Worm (Caenorhabditis elegans) whole organism, early embryonic: ENCODE measurements around the gene H39E20.1.

Experiments used
- B0310.2 ChIP-seq: sonication (generic microtip); optimal IDR thresholded peaks from 2 replicates; lab custom pipeline; 2016; ENCODE audit warnings: mild to moderate bottlenecking, missing genetic modification characterization, missing compliant biosample characterization
- F13C5.2 ChIP-seq: sonication (generic microtip); optimal IDR thresholded peaks from 2 replicates; lab custom pipeline; 2017; ENCODE audit warnings: mild to moderate bottlenecking, missing genetic modification characterization, inconsistent platforms, missing compliant biosample characterization
- aly-1 ChIP-seq: sonication (generic microtip); optimal IDR thresholded peaks from 2 replicates; lab custom pipeline; 2016; ENCODE audit warnings: missing genetic modification characterization, missing compliant biosample characterization
- ama-1 ChIP-seq: fragments of 150-350 bp; optimal IDR thresholded peaks from 2 replicates; lab custom pipeline; 2014
- ceh-13 ChIP-seq: fragments of 200-800 bp; sonication (Bioruptor generic); optimal IDR thresholded peaks from 2 replicates; lab custom pipeline; 2018; ENCODE audit warnings: mild to moderate bottlenecking, missing genetic modification characterization, missing compliant biosample characterization
- ceh-36 ChIP-seq: sonication (generic microtip); optimal IDR thresholded peaks from 2 replicates; lab custom pipeline; 2016; ENCODE audit warnings: missing genetic modification characterization, inconsistent platforms, missing compliant biosample characterization
- ets-7 ChIP-seq: sonication (generic microtip); optimal IDR thresholded peaks from 2 replicates; lab custom pipeline; 2016; ENCODE audit warnings: missing genotype, missing genetic modification characterization, missing compliant biosample characterization
- flt-1 ChIP-seq: fragments of 200-800 bp; sonication (Bioruptor generic); IDR thresholded peaks from 2 replicates; pipeline ENCODE4 v1.3.6; 2022; ENCODE audit warnings: missing genetic modification characterization, missing compliant biosample characterization
- hmbx-1 ChIP-seq: sonication (generic microtip); optimal IDR thresholded peaks from 2 replicates; lab custom pipeline; 2016; ENCODE audit warnings: mild to moderate bottlenecking, missing genetic modification characterization, missing compliant biosample characterization
- hmg-4 ChIP-seq: fragments of 200-800 bp; sonication (Bioruptor generic); optimal IDR thresholded peaks from 2 replicates; lab custom pipeline; 2018; ENCODE audit warnings: mild to moderate bottlenecking, missing genetic modification characterization, missing compliant biosample characterization
- hnd-1 ChIP-seq: sonication (generic microtip); optimal IDR thresholded peaks from 2 replicates; lab custom pipeline; 2016; ENCODE audit warnings: missing genetic modification characterization, missing compliant biosample characterization
- pes-1 ChIP-seq: fragments of 200-800 bp; sonication (Bioruptor generic); IDR thresholded peaks from 2 replicates; pipeline ENCODE4 v1.3.6; 2022; ENCODE audit warnings: missing genetic modification reagents, missing genetic modification characterization, missing compliant biosample characterization
- scrt-1 ChIP-seq: fragments of 200-800 bp; sonication (Bioruptor generic); IDR thresholded peaks from 2 replicates; pipeline ENCODE4 v1.3.6; 2022; ENCODE audit warnings: missing genetic modification characterization, missing compliant biosample characterization
- sea-1 ChIP-seq: fragments of 200-800 bp; sonication (Bioruptor generic); conservative IDR thresholded peaks from 2 replicates; pipeline ENCODE4 v1.3.6; 2022; ENCODE audit warnings: missing genetic modification characterization, missing compliant biosample characterization
- tbx-11 ChIP-seq: fragments of 200-800 bp; sonication (Bioruptor generic); IDR thresholded peaks from 2 replicates; pipeline ENCODE4 v1.3.6; 2022; ENCODE audit warnings: missing genetic modification characterization, missing compliant biosample characterization
- tbx-37 ChIP-seq: fragments of 200-800 bp; sonication (Bioruptor generic); conservative IDR thresholded peaks from 2 replicates; pipeline ENCODE4 v1.3.6; 2022; ENCODE audit warnings: missing genetic modification reagents, missing genetic modification characterization, missing compliant biosample characterization
- tra-4 ChIP-seq: sonication (generic microtip); optimal IDR thresholded peaks from 2 replicates; lab custom pipeline; 2017; ENCODE audit warnings: missing genetic modification characterization, missing compliant biosample characterization

The H39E20.1 gene

ce11 chrX:1397516-1397915 is at the start of gene H39E20.1:
H39E20.1 (minus strand) TSS chrX:1397616.
- TF ChIP-seq pes-1 (GFP tag; lab: Robert Waterston, UW) (no peak), hmbx-1 (no peak), B0310.2 (tag; lab: Kevin White, UChicago) (no peak), hmg-4 (GFP tag; lab: Kevin White, UChicago) (no peak), ama-1 (lab: Kevin White, UChicago) (no peak), tbx-37 (GFP tag; lab: Robert Waterston, UW) (no peak), aly-1 (no peak), sea-1 (GFP tag; lab: Robert Waterston, UW) (no peak), ets-7 (tag; lab: Kevin White, UChicago) (no peak), scrt-1 (GFP tag; lab: Robert Waterston, UW) (no peak), hnd-1 (no peak), F13C5.2 (no peak)

ce11 chrX:1446593-1447141 is 49.3 kb upstream of the H39E20.1 start, which contains the start of gene zfp-3:
zfp-3 (minus strand) TSS chrX:1446643.
- no peak for TF ChIP-seq ceh-36 (tag; lab: Kevin White, UChicago)
- peak; percentile 70 for TF ChIP-seq F13C5.2
- no peak for TF ChIP-seq hnd-1
- peak; percentile 63 for TF ChIP-seq aly-1
- no peak for TF ChIP-seq tra-4 (tag; lab: Kevin White, UChicago)
- no peak for TF ChIP-seq sea-1 (GFP tag; lab: Robert Waterston, UW)
- TF ChIP-seq hmg-4 (GFP tag; lab: Kevin White, UChicago): peak; percentile 75

DNA sequence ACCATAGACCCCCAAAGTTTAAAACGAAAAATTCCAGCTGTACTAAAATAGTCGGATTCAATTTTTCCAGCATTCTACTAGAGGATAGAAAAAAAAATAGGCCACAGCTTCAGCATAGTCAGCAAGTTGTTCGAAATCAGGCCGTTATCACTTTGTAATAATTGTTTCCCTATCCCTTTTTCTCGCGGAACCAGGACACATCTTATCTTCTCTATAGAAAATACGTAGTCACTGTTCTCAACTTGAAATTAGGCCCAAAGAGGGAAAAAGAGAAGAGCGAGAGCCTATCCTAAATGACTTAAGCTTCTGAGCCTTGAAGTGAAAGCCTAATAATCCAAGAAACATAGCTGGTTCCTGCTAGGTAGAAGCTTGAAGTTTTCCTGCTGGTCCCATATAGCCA is 48.3 kb upstream of the H39E20.1 start:
- TF ChIP-seq tbx-37 (GFP tag; lab: Robert Waterston, UW) (no peak), hnd-1 (no peak), ets-7 (tag; lab: Kevin White, UChicago) (no peak), aly-1 (no peak), scrt-1 (GFP tag; lab: Robert Waterston, UW) (no peak), hmbx-1 (no peak), ama-1 (lab: Kevin White, UChicago) (no peak), hmg-4 (GFP tag; lab: Kevin White, UChicago) (no peak), ceh-36 (tag; lab: Kevin White, UChicago) (no peak), F13C5.2 (no peak), ceh-13 (no peak), pes-1 (GFP tag; lab: Robert Waterston, UW) (no peak)

DNA sequence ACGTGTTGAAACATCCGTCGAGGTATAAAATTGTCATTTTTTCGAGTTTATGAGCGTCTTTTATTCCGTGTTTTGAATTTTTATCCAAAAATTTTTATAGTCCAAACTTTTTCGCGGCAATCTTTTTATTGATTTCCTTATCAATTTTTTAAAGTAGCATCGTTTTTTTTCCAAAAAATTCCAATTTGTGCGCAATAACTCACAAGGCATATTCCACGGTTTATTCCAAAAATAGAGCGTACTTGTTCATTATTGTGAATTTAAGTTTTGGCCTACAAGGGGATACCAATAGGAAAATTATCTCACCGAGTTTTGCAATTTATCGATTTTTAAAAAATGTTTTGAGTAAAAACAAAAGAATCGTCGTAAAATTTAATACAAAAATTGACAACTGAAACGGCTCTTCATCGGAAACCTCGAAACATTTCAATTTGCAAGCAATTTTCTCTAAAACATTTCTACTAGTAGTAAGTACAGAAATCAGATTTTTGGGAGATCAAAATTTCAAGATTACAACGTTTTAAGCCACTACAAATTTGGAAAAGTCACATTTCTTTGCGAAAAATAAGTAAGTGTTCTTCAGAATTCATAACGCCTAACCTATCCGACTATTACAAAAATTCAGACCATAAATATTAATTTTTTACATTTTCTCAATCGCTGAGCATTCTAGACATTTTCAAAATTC is 46.3 kb upstream of the H39E20.1 start:
- TF ChIP-seq F13C5.2: peak; percentile 1
- TF ChIP-seq ceh-13: no peak
- TF ChIP-seq ceh-36 (tag; lab: Kevin White, UChicago): no peak
- no peak for TF ChIP-seq scrt-1 (GFP tag; lab: Robert Waterston, UW)

- TF ChIP-seq hmbx-1: no peak
- TF ChIP-seq tra-4 (tag; lab: Kevin White, UChicago): no peak
- no peak for TF ChIP-seq ets-7 (tag; lab: Kevin White, UChicago)
- no peak for TF ChIP-seq flt-1 (GFP tag; lab: Robert Waterston, UW)
- TF ChIP-seq tbx-37 (GFP tag; lab: Robert Waterston, UW): no peak
- no peak for TF ChIP-seq pes-1 (GFP tag; lab: Robert Waterston, UW)
- no peak for TF ChIP-seq tbx-11 (GFP tag; lab: Robert Waterston, UW)
- no peak for TF ChIP-seq hnd-1
- no peak for TF ChIP-seq F13C5.2
- no peak for TF ChIP-seq ceh-36 (tag; lab: Kevin White, UChicago)
- TF ChIP-seq ceh-13: no peak
- TF ChIP-seq sea-1 (GFP tag; lab: Robert Waterston, UW): no peak
- no peak for TF ChIP-seq hmg-4 (GFP tag; lab: Kevin White, UChicago)
- TF ChIP-seq scrt-1 (GFP tag; lab: Robert Waterston, UW): no peak
- TF ChIP-seq aly-1: no peak
Measured at ce11 chrX:1441602-1442183, 44.3 kb upstream of the H39E20.1 start.

DNA sequence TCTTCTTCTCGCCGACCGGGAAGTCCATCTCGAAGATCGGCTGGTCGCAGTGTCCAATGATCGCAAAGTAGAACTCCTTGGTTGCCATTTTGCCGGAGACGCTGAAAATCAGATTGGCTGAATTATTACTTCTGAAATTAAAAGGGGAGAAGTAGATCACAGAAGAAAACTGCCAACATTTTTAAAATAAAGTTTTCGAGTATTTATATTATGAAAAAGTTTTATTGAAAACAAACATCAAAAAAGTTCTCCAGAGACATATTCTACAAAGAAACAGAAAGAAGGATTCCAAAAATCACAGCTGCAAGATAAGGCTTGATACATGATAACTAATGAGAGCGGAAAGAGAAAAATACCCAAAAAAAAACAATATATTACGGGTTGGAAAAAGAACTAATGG is 42.7 kb upstream of the H39E20.1 start, which contains the start of gene sedl-1:
TSS of gene sedl-1 (minus strand) at position 101 of the 400 bp plus-strand sequence.
- no peak for TF ChIP-seq F13C5.2
- TF ChIP-seq ets-7 (tag; lab: Kevin White, UChicago): no peak
- TF ChIP-seq B0310.2 (tag; lab: Kevin White, UChicago): no peak
- no peak for TF ChIP-seq scrt-1 (GFP tag; lab: Robert Waterston, UW)
- TF ChIP-seq tbx-37 (GFP tag; lab: Robert Waterston, UW): no peak
- no peak for TF ChIP-seq pes-1 (GFP tag; lab: Robert Waterston, UW)
- TF ChIP-seq ceh-36 (tag; lab: Kevin White, UChicago): no peak
- no peak for TF ChIP-seq tra-4 (tag; lab: Kevin White, UChicago)
- TF ChIP-seq hmbx-1: no peak
- no peak for TF ChIP-seq ceh-13
- TF ChIP-seq hnd-1: no peak
- TF ChIP-seq tbx-11 (GFP tag; lab: Robert Waterston, UW): no peak
- no peak for TF ChIP-seq sea-1 (GFP tag; lab: Robert Waterston, UW)
- no peak for TF ChIP-seq flt-1 (GFP tag; lab: Robert Waterston, UW)
- TF ChIP-seq ama-1 (lab: Kevin White, UChicago): no peak
- no peak for TF ChIP-seq hmg-4 (GFP tag; lab: Kevin White, UChicago)
- TF ChIP-seq aly-1: no peak

DNA sequence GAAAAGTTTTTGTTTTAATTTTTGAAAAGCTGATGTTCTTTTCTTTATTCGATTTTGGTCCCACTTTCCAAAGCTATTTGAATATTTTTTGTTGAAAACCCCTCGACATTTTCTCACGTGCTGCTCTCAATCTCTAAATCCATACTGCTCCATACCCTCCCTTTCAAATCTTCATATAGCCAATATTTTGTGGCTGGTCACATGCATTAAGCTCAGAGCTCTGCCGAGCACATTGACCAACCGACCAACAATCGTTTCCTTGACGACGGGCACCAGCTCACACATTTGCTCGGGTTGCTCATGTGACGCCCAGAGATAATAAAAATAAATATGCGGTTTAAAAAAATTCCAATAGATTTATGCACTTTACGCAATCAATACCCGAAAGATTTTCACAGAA is 41.5 kb upstream of the H39E20.1 start:
- TF ChIP-seq F13C5.2 (no peak), tbx-37 (GFP tag; lab: Robert Waterston, UW) (no peak), ceh-36 (tag; lab: Kevin White, UChicago) (no peak), sea-1 (GFP tag; lab: Robert Waterston, UW) (no peak), tbx-11 (GFP tag; lab: Robert Waterston, UW) (no peak), pes-1 (GFP tag; lab: Robert Waterston, UW) (no peak), ets-7 (tag; lab: Kevin White, UChicago) (no peak), flt-1 (GFP tag; lab: Robert Waterston, UW) (no peak), tra-4 (tag; lab: Kevin White, UChicago) (no peak), ceh-13 (no peak), hmg-4 (GFP tag; lab: Kevin White, UChicago) (no peak), scrt-1 (GFP tag; lab: Robert Waterston, UW) (no peak)
